Worm (Caenorhabditis elegans) whole organism, L3 larva: ENCODE data around the gene nhr-143.

ENCODE experiments used
- R02D3.7 ChIP-seq: fragments of 150-350 bp; optimal IDR thresholded peaks from 2 replicates; lab custom pipeline; 2014; ENCODE audit warnings: missing biosample characterization, missing genetic modification characterization
- ZK546.5 ChIP-seq: sonication (generic microtip); optimal IDR thresholded peaks from 2 replicates; lab custom pipeline; 2017; ENCODE audit warnings: missing biosample characterization, missing genetic modification characterization
- aly-2 ChIP-seq: fragments of 150-350 bp; optimal IDR thresholded peaks from 2 replicates; lab custom pipeline; 2014; ENCODE audit warnings: missing biosample characterization, missing genetic modification characterization
- ceh-16 ChIP-seq: sonication (generic microtip); optimal IDR thresholded peaks from 2 replicates; lab custom pipeline; 2017; ENCODE audit warnings: missing biosample characterization, missing genetic modification characterization
- ceh-28 ChIP-seq: fragments of 150-350 bp; optimal IDR thresholded peaks from 2 replicates; lab custom pipeline; 2014; ENCODE audit warnings: missing biosample characterization, missing genetic modification reagents, missing genetic modification characterization
- ceh-82 ChIP-seq: fragments of 150-350 bp; optimal IDR thresholded peaks from 2 replicates; lab custom pipeline; 2014; ENCODE audit warnings: missing biosample characterization, missing genetic modification characterization
- ceh-9 ChIP-seq: sonication (generic microtip); optimal IDR thresholded peaks from 2 replicates; lab custom pipeline; 2018; ENCODE audit warnings: missing biosample characterization, missing genetic modification characterization
- egl-27 ChIP-seq: sonication (generic microtip); optimal IDR thresholded peaks from 4 replicates; lab custom pipeline; 2017; ENCODE audit warnings: missing biosample characterization, missing genetic modification reagents, missing genetic modification characterization
- egl-5 ChIP-seq: fragments of 150-350 bp; optimal IDR thresholded peaks from 2 replicates; lab custom pipeline; 2017; ENCODE audit warnings: missing biosample characterization, missing genetic modification reagents, missing genetic modification characterization, inconsistent platforms
- elt-2 ChIP-seq: sonication (generic microtip); optimal IDR thresholded peaks from 2 replicates; lab custom pipeline; 2016; ENCODE audit warnings: missing genetic modification reagents, mild to moderate bottlenecking, missing genetic modification characterization, missing compliant biosample characterization
- fkh-10 ChIP-seq: sonication (generic microtip); optimal IDR thresholded peaks from 2 replicates; lab custom pipeline; 2017; ENCODE audit warnings: missing biosample characterization, missing genetic modification reagents, missing genetic modification characterization
- fos-1 ChIP-seq: fragments of 150-350 bp; optimal IDR thresholded peaks from 2 replicates; lab custom pipeline; 2014; ENCODE audit warnings: missing biosample characterization, missing genetic modification characterization
- hmg-11 ChIP-seq: sonication (generic microtip); optimal IDR thresholded peaks from 2 replicates; lab custom pipeline; 2016; ENCODE audit warnings: missing genetic modification characterization, missing compliant biosample characterization
- lin-39 ChIP-seq: fragments of 150-350 bp; optimal IDR thresholded peaks from 2 replicates; lab custom pipeline; 2018; ENCODE audit warnings: missing biosample characterization, missing genetic modification reagents, missing genetic modification characterization
- mdl-1 ChIP-seq: fragments of 150-350 bp; optimal IDR thresholded peaks from 2 replicates; lab custom pipeline; 2014; ENCODE audit warnings: missing biosample characterization, missing genetic modification characterization
- nhr-12 ChIP-seq: fragments of 150-350 bp; optimal IDR thresholded peaks from 2 replicates; lab custom pipeline; 2014; ENCODE audit warnings: missing biosample characterization, missing genetic modification characterization
- nhr-23 ChIP-seq: fragments of 150-350 bp; optimal IDR thresholded peaks from 2 replicates; lab custom pipeline; 2014; ENCODE audit warnings: missing biosample characterization, missing genetic modification reagents, missing genetic modification characterization
- nhr-237 ChIP-seq: fragments of 150-350 bp; optimal IDR thresholded peaks from 2 replicates; lab custom pipeline; 2014; ENCODE audit warnings: missing biosample characterization, missing genetic modification characterization
- nhr-25 ChIP-seq: sonication (generic microtip); optimal IDR thresholded peaks from 2 replicates; lab custom pipeline; 2017; ENCODE audit warnings: missing biosample characterization, missing genetic modification characterization
- nhr-28 ChIP-seq: fragments of 150-350 bp; optimal IDR thresholded peaks from 2 replicates; lab custom pipeline; 2014; ENCODE audit warnings: missing biosample characterization, missing genetic modification characterization
- nhr-43 ChIP-seq: sonication (generic microtip); optimal IDR thresholded peaks from 2 replicates; lab custom pipeline; 2016; ENCODE audit warnings: mild to moderate bottlenecking, missing genetic modification characterization, missing compliant biosample characterization; ENCODE audit not compliant: poor library complexity, severe bottlenecking
- nhr-76 ChIP-seq: fragments of 150-350 bp; sonication (generic microtip); optimal IDR thresholded peaks from 5 replicates; lab custom pipeline; 2014; ENCODE audit warnings: missing biosample characterization, missing genetic modification characterization
- nhr-77 ChIP-seq: fragments of 150-350 bp; optimal IDR thresholded peaks from 2 replicates; lab custom pipeline; 2014; ENCODE audit warnings: missing biosample characterization, missing genetic modification characterization
- pqm-1 ChIP-seq: fragments of 150-350 bp; optimal IDR thresholded peaks from 2 replicates; lab custom pipeline; 2017; ENCODE audit warnings: missing biosample characterization, missing genetic modification characterization, inconsistent platforms
- sea-2 ChIP-seq: fragments of 150-350 bp; sonication (generic microtip); optimal IDR thresholded peaks from 4 replicates; lab custom pipeline; 2014; ENCODE audit warnings: missing biosample characterization, missing genetic modification reagents, missing genetic modification characterization
- snpc-4 ChIP-seq: fragments of 150-350 bp; optimal IDR thresholded peaks from 2 replicates; lab custom pipeline; 2014; ENCODE audit warnings: missing biosample characterization, missing genetic modification characterization
- tbx-2 ChIP-seq: sonication (generic microtip); optimal IDR thresholded peaks from 2 replicates; lab custom pipeline; 2016; ENCODE audit warnings: mild to moderate bottlenecking, missing genetic modification characterization, missing compliant biosample characterization
- unc-39 ChIP-seq: sonication (generic microtip); optimal IDR thresholded peaks from 4 replicates; lab custom pipeline; 2017; ENCODE audit warnings: missing biosample characterization, missing genetic modification characterization
- zag-1 ChIP-seq: fragments of 150-350 bp; optimal IDR thresholded peaks from 2 replicates; lab custom pipeline; 2014; ENCODE audit warnings: missing biosample characterization, missing genetic modification characterization
- ztf-4 ChIP-seq: fragments of 150-350 bp; optimal IDR thresholded peaks from 2 replicates; lab custom pipeline; 2014; ENCODE audit warnings: missing biosample characterization, missing genetic modification characterization

The nhr-143 gene

ce11 chrV:9013765-9014164, 39.0 kb upstream of the nhr-143 start, which contains the start of gene srh-201:
Gene srh-201, minus strand, starts transcription at chrV:9013865.
- TF ChIP-seq ceh-28 (tag; lab: Kevin White, UChicago) (no peak), sea-2 (GFP tag; lab: Kevin White, UChicago) (no peak), nhr-77 (no peak), nhr-23 (no peak)

- TF ChIP-seq fkh-10, result no peak
- TF ChIP-seq nhr-25, result no peak
- TF ChIP-seq, all 47 proteins: peak for 0
These were observed 34.4 kb upstream of the nhr-143 start, which contains the start of gene srx-2 for ce11 chrV:9009175-9009574. Gene srx-2, plus strand, starts transcription at chrV:9009475.

ce11 chrV:9005243-9005642, 30.5 kb upstream of the nhr-143 start, which contains the start of gene srx-3:
Gene srx-3, plus strand, starts transcription at chrV:9005543.
- TF ChIP-seq R02D3.7 (tag; lab: Kevin White, UChicago) (no peak), ceh-28 (tag; lab: Kevin White, UChicago) (no peak), fos-1 (tag; lab: Kevin White, UChicago) (no peak), nhr-43 (tag; lab: Kevin White, UChicago) (no peak), pqm-1 (tag; lab: Kevin White, UChicago) (no peak), elt-2 (tag; lab: Kevin White, UChicago) (no peak)
- TF ChIP-seq, all 47 proteins: peak for 0

ce11 chrV:9003291-9003690, 28.6 kb upstream of the nhr-143 start, which contains the start of gene srx-1:
Gene srx-1, plus strand, starts transcription at chrV:9003672.
- TF ChIP-seq sea-2 (GFP tag; lab: Kevin White, UChicago) (no peak), nhr-76 (no peak), mdl-1 (tag; lab: Kevin White, UChicago) (no peak), hmg-11 (tag; lab: Kevin White, UChicago) (no peak), ceh-16 (tag; lab: Kevin White, UChicago) (no peak), unc-39 (tag; lab: Kevin White, UChicago) (no peak), ceh-9 (tag; lab: Kevin White, UChicago) (no peak), ztf-4 (tag; lab: Kevin White, UChicago) (no peak), ceh-82 (tag; lab: Kevin White, UChicago) (no peak), nhr-12 (tag; lab: Kevin White, UChicago) (no peak), aly-2 (tag; lab: Kevin White, UChicago) (no peak), fos-1 (tag; lab: Kevin White, UChicago) (no peak), zag-1 (tag; lab: Kevin White, UChicago) (no peak), nhr-28 (no peak)

- no peak for TF ChIP-seq elt-2 (tag; lab: Kevin White, UChicago)
- no peak for TF ChIP-seq fos-1 (tag; lab: Kevin White, UChicago)
- no peak for TF ChIP-seq nhr-237 (tag; lab: Kevin White, UChicago)
- TF ChIP-seq nhr-28, result no peak
- TF ChIP-seq snpc-4 (tag; lab: Kevin White, UChicago), result no peak
- no peak for TF ChIP-seq tbx-2 (tag; lab: Kevin White, UChicago)
- no peak for TF ChIP-seq lin-39 (tag; lab: Kevin White, UChicago)
These were observed 26.4 kb upstream of the nhr-143 start, which contains the start of gene F59E11.2 for ce11 chrV:9001175-9001574. Gene F59E11.2, plus strand, starts transcription at chrV:9001475.

- TF ChIP-seq egl-27 (no peak), nhr-12 (tag; lab: Kevin White, UChicago) (no peak), ztf-4 (tag; lab: Kevin White, UChicago) (no peak), ceh-82 (tag; lab: Kevin White, UChicago) (no peak), ceh-28 (tag; lab: Kevin White, UChicago) (no peak), aly-2 (tag; lab: Kevin White, UChicago) (no peak), pqm-1 (tag; lab: Kevin White, UChicago) (no peak), egl-5 (tag; lab: Kevin White, UChicago) (no peak), ZK546.5 (tag; lab: Kevin White, UChicago) (no peak)
These were observed 20.1 kb upstream of the nhr-143 start, which contains the start of gene F59E11.5 for ce11 chrV:8994801-8995200. Gene F59E11.5, plus strand, starts transcription at chrV:8995101.
